Worm (Caenorhabditis elegans): ENCODE results near the gene Y49E10.30.

DNA sequence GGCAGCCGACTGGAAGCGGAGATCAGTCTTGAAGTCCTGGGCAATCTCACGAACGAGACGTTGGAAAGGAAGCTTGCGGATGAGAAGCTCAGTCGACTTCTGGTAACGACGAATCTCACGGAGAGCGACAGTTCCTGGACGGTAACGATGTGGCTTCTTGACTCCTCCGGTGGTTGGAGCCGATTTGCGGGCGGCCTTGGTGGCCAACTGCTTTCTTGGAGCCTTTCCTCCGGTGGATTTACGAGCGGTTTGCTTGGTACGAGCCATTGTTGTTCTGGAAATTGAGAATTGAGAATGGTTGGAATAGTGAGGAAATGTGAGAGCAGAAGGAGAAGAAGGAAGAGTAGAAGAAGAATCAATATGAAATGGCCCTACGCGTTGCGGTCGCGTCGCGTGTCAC, 18.8 kb upstream of the Y49E10.30 start:
- TF ChIP-seq him-1 (tag; optimal IDR thresholded peaks at IDR 0.05) (no peak), ama-1 (optimal IDR thresholded peaks at IDR 0.05) (no peak), ama-1 (GFP tag; optimal IDR thresholded peaks at IDR 0.05) (no peak), pbrm-1 (GFP tag; IDR thresholded peaks at IDR 0.05) (no peak), pha-4 (tag; optimal IDR thresholded peaks at IDR 0.05) (no peak), chd-7 (tag; optimal IDR thresholded peaks at IDR 0.05) (no peak), hmg-1.2 (GFP tag; IDR thresholded peaks at IDR 0.05) (no peak), F49E8.2 (tag; optimal IDR thresholded peaks at IDR 0.05; ENCODE audit: insufficient read depth) (no peak), lsy-27 (tag; optimal IDR thresholded peaks at IDR 0.05; ENCODE audit: borderline replicate concordance, insufficient read depth) (no peak), Y95B8A.8 (GFP tag; IDR thresholded peaks at IDR 0.05) (no peak)
